Worm (Caenorhabditis elegans): ENCODE data around the gene nrde-2.

DNA sequence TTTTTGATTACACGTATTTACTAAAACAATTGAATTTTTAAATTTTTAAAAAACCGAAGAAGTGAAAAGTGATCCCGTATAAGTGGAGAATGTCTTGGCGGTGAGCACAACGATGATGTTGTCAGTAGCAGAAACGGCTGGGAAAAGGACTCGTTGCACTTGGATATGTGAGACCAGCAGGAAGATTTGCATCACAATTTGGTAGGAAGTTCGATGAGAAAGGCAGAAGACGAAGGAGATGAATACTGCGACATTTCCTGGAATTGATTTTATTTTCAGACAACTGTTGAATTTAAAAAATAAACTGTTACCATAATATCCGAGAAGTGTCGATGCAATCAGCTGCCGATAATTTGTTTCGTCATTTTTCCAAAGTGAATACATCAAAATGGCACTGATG is 47.5 kb downstream of the nrde-2 start, which contains the start of gene R05H5.4:
- TF ChIP-seq unc-55 (GFP tag; optimal IDR thresholded peaks at IDR 0.05) (no peak), mbf-1 (tag; optimal IDR thresholded peaks at IDR 0.05) (no peak), nhr-12 (tag; optimal IDR thresholded peaks at IDR 0.05) (no peak), unc-39 (tag; optimal IDR thresholded peaks at IDR 0.05) (no peak), snpc-4 (tag; optimal IDR thresholded peaks at IDR 0.05) (no peak), nhr-23 (tag; optimal IDR thresholded peaks at IDR 0.05) (no peak), ztf-4 (tag; optimal IDR thresholded peaks at IDR 0.05) (no peak), elt-3 (tag; optimal IDR thresholded peaks at IDR 0.05) (no peak), fos-1 (tag; optimal IDR thresholded peaks at IDR 0.05) (no peak)

All from whole organism, L2 larva.